Fruit fly (Drosophila melanogaster): ENCODE measurements around the gene Dna2.

The Dna2 gene

dm6 chrX:10009794-10010614, at the start of gene Dna2 (continued):
- no peak for TF ChIP-seq CG12155 (GFP tag; optimal IDR thresholded peaks at IDR 0.05)
- peak; percentile 34 for TF ChIP-seq CoRest (tag; optimal IDR thresholded peaks at IDR 0.05)
- TF ChIP-seq Lim3 (GFP tag; IDR thresholded peaks at IDR 0.05), result no peak
- TF ChIP-seq crol (GFP tag; IDR thresholded peaks at IDR 0.05), result no peak
- no peak for TF ChIP-seq Bteb2 (GFP tag; optimal IDR thresholded peaks at IDR 0.05)
- no peak for TF ChIP-seq CG10654 (GFP tag; optimal IDR thresholded peaks at IDR 0.05)
- TF ChIP-seq gsb (GFP tag; IDR thresholded peaks at IDR 0.05), result no peak
- TF ChIP-seq sob (GFP tag; IDR thresholded peaks at IDR 0.05), result no peak
- no peak; the same call in 1 of the 2 replicates for TF ChIP-seq E2f1 (GFP tag; IDR thresholded peaks at IDR 0.05)
- TF ChIP-seq CG1233 (GFP tag; optimal IDR thresholded peaks at IDR 0.05), result no peak
- TF ChIP-seq fd64A (GFP tag; optimal IDR thresholded peaks at IDR 0.05), result no peak
- TF ChIP-seq al (GFP tag; IDR thresholded peaks at IDR 0.05), result no peak
- TF ChIP-seq so (GFP tag; IDR thresholded peaks at IDR 0.05), result no peak
- no peak for TF ChIP-seq dati (GFP tag; IDR thresholded peaks at IDR 0.05)

dm6 chrX:9964778-9965291, 45.4 kb upstream of the Dna2 start, which contains the start of the genes CG1791 and CG1889:
CG1791 (minus strand) TSS chrX:9964878.
CG1889 (plus strand) TSS chrX:9965241.
- no peak for TF ChIP-seq CG10147 (GFP tag; optimal IDR thresholded peaks at IDR 0.05)
- no peak for TF ChIP-seq tx (GFP tag; optimal IDR thresholded peaks at IDR 0.05)
- TF ChIP-seq unc-4 (GFP tag; IDR thresholded peaks at IDR 0.05; ENCODE audit: partially characterized antibody), result no peak
- TF ChIP-seq Rfx (GFP tag; IDR thresholded peaks at IDR 0.05), result no peak

- TF ChIP-seq HLH3B (GFP tag; IDR thresholded peaks at IDR 0.05) (no peak), Dll (GFP tag; IDR thresholded peaks at IDR 0.05; ENCODE audit: partially characterized antibody) (no peak), D19B (GFP tag; optimal IDR thresholded peaks at IDR 0.05) (no peak), CG34224 (GFP tag; IDR thresholded peaks at IDR 0.05; ENCODE audit: partially characterized antibody) (no peak), chinmo (GFP tag; IDR thresholded peaks at IDR 0.05; ENCODE audit: partially characterized antibody) (0 out of 4 replicates have a peak, but pooled peaks have one; percentile 51), klu (GFP tag; IDR thresholded peaks at IDR 0.05) (no peak), grn (GFP tag; optimal IDR thresholded peaks at IDR 0.05) (peak; percentile 36), CG12155 (GFP tag; optimal IDR thresholded peaks at IDR 0.05) (no peak), fd96Cb (tag; optimal IDR thresholded peaks at IDR 0.05) (no peak), CG10209 (GFP tag; optimal IDR thresholded peaks at IDR 0.05) (no peak), B-H1 (GFP tag; IDR thresholded peaks at IDR 0.05) (no peak), sd (tag; optimal IDR thresholded peaks at IDR 0.05) (no peak), vvl (GFP tag; IDR thresholded peaks at IDR 0.05) (peak; percentile 34; the same call in 1 of the 2 replicates), jigr1 (GFP tag; IDR thresholded peaks at IDR 0.05) (no peak), CG9876 (GFP tag; optimal IDR thresholded peaks at IDR 0.05) (no peak), CG7839 (tag; optimal IDR thresholded peaks at IDR 0.05) (no peak), CG17361 (GFP tag; IDR thresholded peaks at IDR 0.05) (no peak), CG4820 (GFP tag; optimal IDR thresholded peaks at IDR 0.05) (no peak), Hr39 (optimal IDR thresholded peaks at IDR 0.05) (peak; percentile 18), abd-A (tag; optimal IDR thresholded peaks at IDR 0.05) (peak; percentile 70), Tbp (GFP tag; optimal IDR thresholded peaks at IDR 0.05) (no peak), CG2889 (GFP tag; IDR thresholded peaks at IDR 0.05) (no peak), h (optimal IDR thresholded peaks at IDR 0.05) (no peak), fu2 (GFP tag; optimal IDR thresholded peaks at IDR 0.05) (no peak), HmgD (GFP tag; optimal IDR thresholded peaks at IDR 0.05) (no peak), Usf (GFP tag; optimal IDR thresholded peaks at IDR 0.05) (no peak), dpn (GFP tag; optimal IDR thresholded peaks at IDR 0.05) (no peak), CG15479 (GFP tag; optimal IDR thresholded peaks at IDR 0.05) (no peak), CG1832 (GFP tag; optimal IDR thresholded peaks at IDR 0.05) (no peak), crol (GFP tag; IDR thresholded peaks at IDR 0.05) (0 out of 2 replicates have a peak, but pooled peaks have one; percentile 21), Atf3 (GFP tag; optimal IDR thresholded peaks at IDR 0.05) (no peak), oc (tag; optimal IDR thresholded peaks at IDR 0.05) (peak; percentile 43)
Measured at dm6 chrX:9975973-9976372, 34.3 kb upstream of the Dna2 start.

All from whole organism, embryonic.